Worm (Caenorhabditis elegans): ENCODE results near the gene C06B8.3.

- no peak for TF ChIP-seq ceh-28 (tag; optimal IDR thresholded peaks at IDR 0.05)
- no peak for TF ChIP-seq skn-1 (tag; optimal IDR thresholded peaks at IDR 0.05)
- no peak for TF ChIP-seq nhr-237 (tag; optimal IDR thresholded peaks at IDR 0.05)
- no peak for TF ChIP-seq snpc-4 (tag; optimal IDR thresholded peaks at IDR 0.05)
- no peak for TF ChIP-seq ztf-7 (tag; optimal IDR thresholded peaks at IDR 0.05)
- no peak for TF ChIP-seq zag-1 (tag; optimal IDR thresholded peaks at IDR 0.05)
- no peak for TF ChIP-seq madf-9 (GFP tag; conservative IDR thresholded peaks at IDR 0.05)
- no peak for TF ChIP-seq saeg-2 (GFP tag; IDR thresholded peaks at IDR 0.05)
- TF ChIP-seq lin-39 (tag; optimal IDR thresholded peaks at IDR 0.05) = no peak
- no peak for TF ChIP-seq fkh-10 (GFP tag; optimal IDR thresholded peaks at IDR 0.05)
Measured at ce11 chrV:15448865-15449264, 35.6 kb downstream of the C06B8.3 start, which contains the start of gene T26H5.14.
